Fruit fly (Drosophila melanogaster) whole organism, embryonic: ENCODE measurements around the gene CG33932.

Source experiments
- BEAF-32 ChIP-seq: fragments of 200-800 bp; sonication (Bioruptor generic); optimal IDR thresholded peaks from 3 replicates; lab custom pipeline; 2017; ENCODE audit warnings: missing biosample characterization, missing genetic modification characterization, mild to moderate bottlenecking, moderate library complexity, missing genetic modification reagents
- CG10959 ChIP-seq: fragments of 200-800 bp; sonication (Bioruptor generic); IDR thresholded peaks from 2 replicates; pipeline ENCODE4 v1.3.6; 2022; ENCODE audit warnings: missing biosample characterization, missing genetic modification characterization
- CG12155 ChIP-seq: fragments of 200-800 bp; sonication (Bioruptor generic); optimal IDR thresholded peaks from 3 replicates; lab custom pipeline; 2016; ENCODE audit warnings: missing biosample characterization, missing genetic modification characterization
- CG12299 ChIP-seq: fragments of 200-800 bp; sonication (Bioruptor generic); optimal IDR thresholded peaks from 2 replicates; lab custom pipeline; 2018; ENCODE audit warnings: missing biosample characterization, mild to moderate bottlenecking, missing genetic modification characterization
- CG14441 ChIP-seq: fragments of 200-800 bp; sonication (Bioruptor generic); IDR thresholded peaks from 2 replicates; pipeline ENCODE4 v1.3.6; 2022; ENCODE audit warnings: missing biosample characterization, missing genetic modification characterization
- CG15696 ChIP-seq: fragments of 200-800 bp; sonication (Bioruptor generic); optimal IDR thresholded peaks from 2 replicates; lab custom pipeline; 2019; ENCODE audit warnings: missing biosample characterization, mild to moderate bottlenecking, missing genetic modification characterization, moderate library complexity
- CG17186 ChIP-seq: fragments of 200-800 bp; sonication (Bioruptor generic); optimal IDR thresholded peaks from 3 replicates; lab custom pipeline; 2017; ENCODE audit warnings: missing biosample characterization, missing genetic modification reagents, missing genetic modification characterization
- CG17385 ChIP-seq: fragments of 200-800 bp; sonication (Bioruptor generic); optimal IDR thresholded peaks from 3 replicates; lab custom pipeline; 2018; ENCODE audit warnings: missing biosample characterization, mild to moderate bottlenecking, missing genetic modification characterization
- CG17829 ChIP-seq: fragments of 200-800 bp; optimal IDR thresholded peaks from 2 replicates; lab custom pipeline; 2019; ENCODE audit warnings: missing biosample characterization, mild to moderate bottlenecking, missing genetic modification characterization, moderate library complexity
- CG2202 ChIP-seq: fragments of 200-800 bp; sonication (Bioruptor generic); optimal IDR thresholded peaks from 2 replicates; lab custom pipeline; 2018; ENCODE audit warnings: missing biosample characterization, mild to moderate bottlenecking, missing genetic modification characterization
- CG2712 ChIP-seq: fragments of 200-800 bp; optimal IDR thresholded peaks from 3 replicates; lab custom pipeline; 2019; ENCODE audit warnings: missing biosample characterization, mild to moderate bottlenecking, missing genetic modification characterization, moderate library complexity
- CG30403 ChIP-seq: fragments of 200-800 bp; sonication (Bioruptor generic); optimal IDR thresholded peaks from 3 replicates; lab custom pipeline; 2016; ENCODE audit warnings: missing biosample characterization, missing genetic modification characterization
- CG32532 ChIP-seq: fragments of 200-800 bp; sonication (Bioruptor generic); IDR thresholded peaks from 2 replicates; pipeline ENCODE4 v1.3.6; 2022; ENCODE audit warnings: missing biosample characterization, missing genetic modification characterization
- CG34376 ChIP-seq: fragments of 200-800 bp; sonication (Bioruptor generic); optimal IDR thresholded peaks from 2 replicates; lab custom pipeline; 2018; ENCODE audit warnings: missing biosample characterization, mild to moderate bottlenecking, missing genetic modification characterization
- CG4404 ChIP-seq: fragments of 200-800 bp; sonication (Bioruptor generic); IDR thresholded peaks from 2 replicates; pipeline ENCODE4 v1.3.6; 2022; ENCODE audit warnings: missing biosample characterization, missing genetic modification characterization
- CG7372 ChIP-seq: fragments of 200-800 bp; sonication (Bioruptor generic); IDR thresholded peaks from 2 replicates; pipeline ENCODE4 v1.3.6; 2022; ENCODE audit warnings: missing biosample characterization, missing genetic modification characterization
- CG7556 ChIP-seq: fragments of 200-800 bp; sonication (Bioruptor generic); optimal IDR thresholded peaks from 2 replicates; lab custom pipeline; 2017; ENCODE audit warnings: missing biosample characterization, mild to moderate bottlenecking, missing genetic modification characterization
- D19B ChIP-seq: fragments of 200-800 bp; sonication (Bioruptor generic); optimal IDR thresholded peaks from 2 replicates; lab custom pipeline; 2017; ENCODE audit warnings: missing biosample characterization, mild to moderate bottlenecking, missing genetic modification characterization
- Gsc ChIP-seq: fragments of 200-800 bp; sonication (Bioruptor generic); IDR thresholded peaks from 2 replicates; pipeline ENCODE4 v1.3.6; 2022; ENCODE audit warnings: missing biosample characterization, missing genetic modification characterization
- Hmx ChIP-seq: fragments of 200-800 bp; sonication (Bioruptor generic); optimal IDR thresholded peaks from 2 replicates; lab custom pipeline; 2016; ENCODE audit warnings: missing biosample characterization, missing genetic modification characterization
- MESR4 ChIP-seq: fragments of 200-800 bp; sonication (Bioruptor generic); optimal IDR thresholded peaks from 2 replicates; lab custom pipeline; 2018; ENCODE audit warnings: missing biosample characterization, mild to moderate bottlenecking, missing genetic modification characterization, moderate library complexity
- Oaz ChIP-seq: fragments of 200-800 bp; sonication (Bioruptor generic); IDR thresholded peaks from 2 replicates; pipeline ENCODE4 v1.3.6; 2022; ENCODE audit warnings: missing biosample characterization, missing genetic modification characterization
- Rfx ChIP-seq: fragments of 200-800 bp; sonication (Bioruptor generic); IDR thresholded peaks from 2 replicates; pipeline ENCODE4 v1.3.6; 2022; ENCODE audit warnings: missing biosample characterization, missing genetic modification characterization
- Sry-δ ChIP-seq: fragments of 200-800 bp; sonication (Bioruptor generic); optimal IDR thresholded peaks from 2 replicates; lab custom pipeline; 2016; ENCODE audit warnings: missing biosample characterization, missing genetic modification characterization
- Vsx1 ChIP-seq: fragments of 200-800 bp; sonication (Bioruptor generic); optimal IDR thresholded peaks from 2 replicates; lab custom pipeline; 2017; ENCODE audit warnings: missing biosample characterization, mild to moderate bottlenecking, missing genetic modification characterization, missing genetic modification reagents
- ab ChIP-seq: fragments of 200-800 bp; sonication (Bioruptor generic); optimal IDR thresholded peaks from 2 replicates; lab custom pipeline; 2016; ENCODE audit warnings: missing biosample characterization, missing genetic modification characterization
- ase ChIP-seq: fragments of 200-800 bp; sonication (Bioruptor generic); IDR thresholded peaks from 3 replicates; pipeline ENCODE4 v1.3.6; 2022; ENCODE audit warnings: missing biosample characterization, missing genetic modification characterization
- bcd ChIP-seq: fragments of 200-800 bp; sonication (Bioruptor generic); optimal IDR thresholded peaks from 2 replicates; lab custom pipeline; 2017; ENCODE audit warnings: missing biosample characterization, mild to moderate bottlenecking, missing genetic modification characterization
- chn ChIP-seq: fragments of 200-800 bp; sonication (Bioruptor generic); optimal IDR thresholded peaks from 2 replicates; lab custom pipeline; 2016; ENCODE audit warnings: missing biosample characterization, missing genetic modification characterization
- crp ChIP-seq, 2 experiments: fragments of 200-800 bp; sonication (Bioruptor generic); optimal IDR thresholded peaks; 2 replicates in 1 of 2; 3 replicates in 1 of 2; lab custom pipeline; 2017; ENCODE audit warnings: missing biosample characterization in 2 of 2, missing genetic modification characterization in 2 of 2, mild to moderate bottlenecking in 1 of 2, moderate library complexity in 1 of 2
- dmrt11E ChIP-seq: fragments of 200-800 bp; sonication (Bioruptor generic); optimal IDR thresholded peaks from 3 replicates; lab custom pipeline; 2018; ENCODE audit warnings: missing biosample characterization, mild to moderate bottlenecking, missing genetic modification characterization, moderate library complexity
- gem ChIP-seq: fragments of 200-800 bp; sonication (Bioruptor generic); optimal IDR thresholded peaks from 2 replicates; lab custom pipeline; 2019; ENCODE audit warnings: missing biosample characterization, mild to moderate bottlenecking, missing genetic modification characterization, moderate library complexity
- lab ChIP-seq: fragments of 200-800 bp; sonication (Bioruptor generic); optimal IDR thresholded peaks from 3 replicates; lab custom pipeline; 2017; ENCODE audit warnings: missing biosample characterization, missing genetic modification characterization, mild to moderate bottlenecking, moderate library complexity, missing genetic modification reagents
- nerfin-1 ChIP-seq: fragments of 200-800 bp; sonication (Bioruptor generic); optimal IDR thresholded peaks from 3 replicates; lab custom pipeline; 2019; ENCODE audit warnings: missing biosample characterization, mild to moderate bottlenecking, missing genetic modification characterization, moderate library complexity
- otp ChIP-seq: fragments of 200-800 bp; sonication (Bioruptor generic); IDR thresholded peaks from 3 replicates; pipeline ENCODE4, ENCODE4 v1.3.6; 2022; ENCODE audit warnings: missing biosample characterization, missing genetic modification characterization
- pho ChIP-seq: fragments of 200-800 bp; sonication (Bioruptor generic); optimal IDR thresholded peaks from 2 replicates; lab custom pipeline; 2016; ENCODE audit warnings: missing biosample characterization, missing genetic modification characterization
- row ChIP-seq: fragments of 200-800 bp; sonication (Bioruptor generic); IDR thresholded peaks from 3 replicates; pipeline ENCODE4 v1.3.6; 2022; ENCODE audit warnings: missing biosample characterization, missing genetic modification characterization
- slbo ChIP-seq: fragments of 200-800 bp; sonication (Bioruptor generic); IDR thresholded peaks from 2 replicates; pipeline ENCODE4 v1.3.6; 2022; ENCODE audit warnings: missing biosample characterization, missing genetic modification characterization
- ssp ChIP-seq: fragments of 200-800 bp; sonication (Bioruptor generic); IDR thresholded peaks from 2 replicates; pipeline ENCODE4 v1.3.6; 2022; ENCODE audit warnings: missing biosample characterization, missing genetic modification characterization
- ttk ChIP-seq: fragments of 200-800 bp; sonication (Bioruptor generic); IDR thresholded peaks from 2 replicates; pipeline ENCODE4 v2.1.2; 2022; ENCODE audit warnings: missing biosample characterization, missing genetic modification characterization
- twi ChIP-seq: fragments of 200-800 bp; optimal IDR thresholded peaks from 2 replicates; lab custom pipeline; 2019; ENCODE audit warnings: missing biosample characterization, mild to moderate bottlenecking, missing genetic modification characterization, moderate library complexity
- unpg ChIP-seq: fragments of 200-800 bp; sonication (Bioruptor generic); optimal IDR thresholded peaks from 3 replicates; lab custom pipeline; 2018; ENCODE audit warnings: missing biosample characterization, mild to moderate bottlenecking, missing genetic modification characterization, moderate library complexity

Gene CG33932

dm6 chrX:19763440-19764002, 19.3 kb downstream of the CG33932 start (continued):
- TF ChIP-seq CG34376 (GFP tag; lab: Kevin White, UChicago): no peak
- no peak for TF ChIP-seq CG7372 (GFP tag; lab: Robert Waterston, UW)
- TF ChIP-seq dmrt11E (tag; lab: Kevin White, UChicago): no peak
- TF ChIP-seq CG4404 (GFP tag; lab: Robert Waterston, UW): no peak
- TF ChIP-seq CG10959 (GFP tag; lab: Robert Waterston, UW): no peak
- TF ChIP-seq Oaz: no peak
- TF ChIP-seq CG15696: peak; percentile 9
- TF ChIP-seq CG2202 (tag; lab: Kevin White, UChicago): no peak
- TF ChIP-seq crp (GFP tag; optimal IDR thresholded peaks at IDR 0.05; lab: Kevin White, UChicago): no peak
- TF ChIP-seq otp (GFP tag; lab: Robert Waterston, UW): 0 out of 3 replicates have a peak, but pooled peaks have one; percentile 11
- TF ChIP-seq CG17385 (GFP tag; lab: Kevin White, UChicago): peak; percentile 13
- no peak for TF ChIP-seq Vsx1
- TF ChIP-seq unpg: peak; percentile 7
- no peak for TF ChIP-seq Hmx (GFP tag; lab: Kevin White, UChicago)
- TF ChIP-seq bcd: no peak
- peak; percentile 65 for TF ChIP-seq twi (tag; lab: Kevin White, UChicago)
- TF ChIP-seq CG32532 (GFP tag; lab: Robert Waterston, UW): 0 out of 2 replicates have a peak, but pooled peaks have one; percentile 18
- TF ChIP-seq CG12155 (GFP tag; lab: Kevin White, UChicago): peak; percentile 13
- TF ChIP-seq CG12299 (tag; lab: Kevin White, UChicago): no peak
- no peak for TF ChIP-seq ssp (GFP tag; lab: Robert Waterston, UW)
- no peak for TF ChIP-seq ab (GFP tag; lab: Kevin White, UChicago)
- TF ChIP-seq slbo (GFP tag; lab: Robert Waterston, UW): peak; percentile 45; the same call in 1 of the 2 replicates
- 0 out of 3 replicates have a peak, but pooled peaks have one; percentile 24 for TF ChIP-seq row (GFP tag; lab: Robert Waterston, UW)
- no peak for TF ChIP-seq ase
- TF ChIP-seq Rfx (GFP tag; lab: Robert Waterston, UW): no peak
- no peak for TF ChIP-seq Sry-δ (GFP tag; lab: Kevin White, UChicago)
- TF ChIP-seq chn (GFP tag; lab: Kevin White, UChicago): peak; percentile 1
- TF ChIP-seq D19B (GFP tag; lab: Kevin White, UChicago): no peak
- peak; percentile 52 for TF ChIP-seq CG7556 (GFP tag; lab: Kevin White, UChicago)
- peak; percentile 6 for TF ChIP-seq CG2712
- no peak for TF ChIP-seq CG17186 (GFP tag; lab: Kevin White, UChicago)
- TF ChIP-seq MESR4 (GFP tag; lab: Kevin White, UChicago): no peak
- TF ChIP-seq CG30403: peak; percentile 32
- no peak for TF ChIP-seq ttk (GFP tag; lab: Robert Waterston, UW)
- peak; percentile 25 for TF ChIP-seq lab
- TF ChIP-seq CG14441 (GFP tag; lab: Robert Waterston, UW): no peak
- TF ChIP-seq Gsc (GFP tag; lab: Robert Waterston, UW): no peak
- peak; percentile 7 for TF ChIP-seq CG17829 (tag; lab: Kevin White, UChicago)
- TF ChIP-seq nerfin-1 (tag; lab: Kevin White, UChicago): no peak
- TF ChIP-seq gem (tag; lab: Kevin White, UChicago): peak; percentile 42
- no peak for TF ChIP-seq BEAF-32
- TF ChIP-seq pho (GFP tag; lab: Kevin White, UChicago): peak; percentile 10
